Worm (Caenorhabditis elegans) whole organism, L4/young adult: Measurements from ENCODE around the gene let-767.

Experiments
- W03F9.2 ChIP-seq: fragments of 150-350 bp; optimal IDR thresholded peaks from 2 replicates; lab custom pipeline; 2014; ENCODE audit warnings: missing biosample characterization, missing genetic modification characterization
- dao-5 ChIP-seq: sonication (generic microtip); optimal IDR thresholded peaks from 2 replicates; lab custom pipeline; 2016; ENCODE audit warnings: missing genotype, missing genetic modification characterization, moderate library complexity, missing compliant biosample characterization
- him-1 ChIP-seq: sonication (generic microtip); optimal IDR thresholded peaks from 2 replicates; lab custom pipeline; 2016; ENCODE audit warnings: missing genotype, missing genetic modification reagents, missing genetic modification characterization, missing compliant biosample characterization

DNA sequence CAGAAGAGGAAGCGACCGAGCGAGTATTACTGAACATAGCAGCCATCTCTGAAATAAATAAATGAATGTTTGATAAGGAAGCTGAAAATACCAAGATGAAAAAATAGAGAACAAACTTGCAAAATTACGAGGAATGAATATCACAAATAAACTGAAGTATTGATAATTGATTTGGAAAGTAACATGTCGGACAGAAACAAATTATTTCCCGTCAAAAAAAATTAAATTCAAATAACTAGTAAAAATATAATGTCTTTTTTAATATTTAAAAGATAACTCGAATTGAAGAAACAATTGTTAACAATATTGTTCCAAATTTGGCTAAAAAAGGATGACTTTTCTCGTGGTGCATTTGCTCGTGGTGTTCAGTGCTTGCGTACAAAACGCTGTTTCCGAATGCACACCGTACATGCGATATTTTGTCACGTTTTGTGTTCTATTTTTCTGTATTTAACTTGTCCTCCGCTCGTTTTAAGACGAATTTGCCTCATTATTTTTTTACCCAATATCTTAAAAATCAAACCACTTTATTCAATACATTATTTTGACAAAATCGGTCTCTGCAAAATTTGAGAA, 2.2 kb upstream of the let-767 start, which contains the start of gene rpn-13:
- TF ChIP-seq dao-5: no peak
- TF ChIP-seq W03F9.2 (tag; lab: Kevin White, UChicago): peak; percentile 1
- peak; percentile 29 for TF ChIP-seq him-1 (tag; lab: Kevin White, UChicago)
